Worm (Caenorhabditis elegans) whole organism, midembryonic: Measurements from ENCODE around the gene nhr-147.

Source experiments
- T22C8.4 ChIP-seq: fragments of 200-800 bp; sonication (Bioruptor generic); IDR thresholded peaks from 2 replicates; pipeline ENCODE4 v1.3.6; 2022; ENCODE audit warnings: missing genetic modification characterization, missing compliant biosample characterization
- cog-1 ChIP-seq: sonication (generic microtip); optimal IDR thresholded peaks from 2 replicates; lab custom pipeline; 2016; ENCODE audit warnings: missing genetic modification characterization, missing compliant biosample characterization
- flt-1 ChIP-seq: fragments of 200-800 bp; sonication (Bioruptor generic); IDR thresholded peaks from 2 replicates; pipeline ENCODE4 v1.3.6; 2022; ENCODE audit warnings: missing genetic modification characterization, missing compliant biosample characterization
- klf-2 ChIP-seq: fragments of 200-800 bp; sonication (Bioruptor generic); conservative IDR thresholded peaks from 2 replicates; pipeline ENCODE4 v1.3.6; 2022; ENCODE audit warnings: missing genetic modification reagents, missing genetic modification characterization, missing compliant biosample characterization
- med-1 ChIP-seq: sonication (generic microtip); optimal IDR thresholded peaks from 2 replicates; lab custom pipeline; 2017; ENCODE audit warnings: missing genetic modification characterization, mild to moderate bottlenecking, missing compliant biosample characterization, antibody characterized with exemption, missing genetic modification reagents; ENCODE audit not compliant: insufficient read depth
- ref-1 ChIP-seq: fragments of 200-800 bp; sonication (Bioruptor generic); conservative IDR thresholded peaks from 2 replicates; pipeline ENCODE4 v1.3.6; 2022; ENCODE audit warnings: missing genetic modification reagents, missing genetic modification characterization, missing compliant biosample characterization
- tab-1 ChIP-seq: fragments of 200-800 bp; sonication (Bioruptor generic); IDR thresholded peaks from 2 replicates; pipeline ENCODE4 v1.3.6; 2022; ENCODE audit warnings: missing genetic modification characterization, missing compliant biosample characterization
- ztf-23 ChIP-seq: fragments of 200-800 bp; sonication (Bioruptor generic); IDR thresholded peaks from 2 replicates; pipeline ENCODE4 v1.3.6; 2022; ENCODE audit warnings: missing genetic modification reagents, missing genetic modification characterization, missing compliant biosample characterization
- ztf-29 ChIP-seq: fragments of 200-800 bp; sonication (Bioruptor generic); IDR thresholded peaks from 2 replicates; pipeline ENCODE4 v1.3.6; 2022; ENCODE audit warnings: missing genetic modification reagents, missing genetic modification characterization, missing compliant biosample characterization

The nhr-147 gene

ce11 chrV:7353602-7354001 lies 8.0 kb downstream of the nhr-147 start:
- TF ChIP-seq klf-2 (no peak), ztf-23 (no peak), tab-1 (no peak), T22C8.4 (no peak), ztf-29 (GFP tag; lab: Robert Waterston, UW) (no peak), med-1 (no peak), cog-1 (tag; lab: Kevin White, UChicago) (no peak), flt-1 (GFP tag; lab: Robert Waterston, UW) (no peak), ref-1 (GFP tag; lab: Robert Waterston, UW) (no peak)

- TF ChIP-seq tab-1: no peak
- TF ChIP-seq klf-2: no peak
- TF ChIP-seq ref-1 (GFP tag; lab: Robert Waterston, UW): no peak
- no peak for TF ChIP-seq ztf-23
- no peak for TF ChIP-seq cog-1 (tag; lab: Kevin White, UChicago)
- no peak for TF ChIP-seq med-1
- TF ChIP-seq ztf-29 (GFP tag; lab: Robert Waterston, UW): no peak
- no peak for TF ChIP-seq T22C8.4
- TF ChIP-seq flt-1 (GFP tag; lab: Robert Waterston, UW): no peak
Measured at ce11 chrV:7355464-7355863, 9.9 kb downstream of the nhr-147 start, which contains the start of gene tag-293. tag-293 (minus strand) TSS chrV:7355564.

- no peak for TF ChIP-seq ref-1 (GFP tag; lab: Robert Waterston, UW)
- TF ChIP-seq med-1: no peak
- no peak for TF ChIP-seq ztf-29 (GFP tag; lab: Robert Waterston, UW)
- TF ChIP-seq ztf-23: no peak
- TF ChIP-seq cog-1 (tag; lab: Kevin White, UChicago): no peak
- TF ChIP-seq tab-1: no peak
- no peak for TF ChIP-seq klf-2
- no peak for TF ChIP-seq flt-1 (GFP tag; lab: Robert Waterston, UW)
- no peak for TF ChIP-seq T22C8.4
Measured at ce11 chrV:7356684-7357083, 11.1 kb downstream of the nhr-147 start, which contains the start of gene C03G6.21. C03G6.21 (minus strand) TSS chrV:7356784.

- no peak for TF ChIP-seq flt-1 (GFP tag; lab: Robert Waterston, UW)
- no peak for TF ChIP-seq klf-2
- TF ChIP-seq cog-1 (tag; lab: Kevin White, UChicago): no peak
- TF ChIP-seq ztf-29 (GFP tag; lab: Robert Waterston, UW): no peak
- TF ChIP-seq T22C8.4: no peak
- no peak for TF ChIP-seq med-1
- TF ChIP-seq tab-1: no peak
- TF ChIP-seq ztf-23: no peak
- no peak for TF ChIP-seq ref-1 (GFP tag; lab: Robert Waterston, UW)
Measured at ce11 chrV:7357132-7357531, 11.5 kb downstream of the nhr-147 start, which contains the start of gene C03G6.6. C03G6.6 (plus strand) TSS chrV:7357432.

ce11 chrV:7361673-7362072 lies 16.1 kb downstream of the nhr-147 start, which contains the start of gene cyp-35A1:
cyp-35A1 (minus strand) TSS chrV:7361773.
- TF ChIP-seq tab-1 (no peak), ztf-23 (no peak), flt-1 (GFP tag; lab: Robert Waterston, UW) (no peak), med-1 (no peak), klf-2 (no peak), ref-1 (GFP tag; lab: Robert Waterston, UW) (no peak), cog-1 (tag; lab: Kevin White, UChicago) (no peak), ztf-29 (GFP tag; lab: Robert Waterston, UW) (no peak), T22C8.4 (no peak)

- TF ChIP-seq cog-1 (tag; lab: Kevin White, UChicago): no peak
- no peak for TF ChIP-seq T22C8.4
- TF ChIP-seq ref-1 (GFP tag; lab: Robert Waterston, UW): no peak
- TF ChIP-seq tab-1: no peak
- TF ChIP-seq flt-1 (GFP tag; lab: Robert Waterston, UW): no peak
- TF ChIP-seq med-1: no peak
- TF ChIP-seq ztf-23: no peak
- TF ChIP-seq ztf-29 (GFP tag; lab: Robert Waterston, UW): no peak
- TF ChIP-seq klf-2: no peak
Measured at ce11 chrV:7364059-7364458, 18.5 kb downstream of the nhr-147 start, which contains the start of gene cyp-35A2. cyp-35A2 (minus strand) TSS chrV:7364182.

- TF ChIP-seq klf-2 (no peak), flt-1 (GFP tag; lab: Robert Waterston, UW) (no peak), tab-1 (no peak), ztf-23 (no peak), ref-1 (GFP tag; lab: Robert Waterston, UW) (no peak), T22C8.4 (no peak), cog-1 (tag; lab: Kevin White, UChicago) (no peak), ztf-29 (GFP tag; lab: Robert Waterston, UW) (no peak), med-1 (no peak)
Measured at ce11 chrV:7364951-7365350, 19.4 kb downstream of the nhr-147 start, which contains the start of gene exc-13. exc-13 (plus strand) TSS chrV:7365251.

ce11 chrV:7369578-7369977 lies 24.0 kb downstream of the nhr-147 start, which contains the start of gene srj-14:
srj-14 (plus strand) TSS chrV:7369708.
- TF ChIP-seq flt-1 (GFP tag; lab: Robert Waterston, UW) (no peak), T22C8.4 (no peak), klf-2 (no peak), med-1 (no peak), ztf-29 (GFP tag; lab: Robert Waterston, UW) (no peak), ztf-23 (no peak), tab-1 (no peak), cog-1 (tag; lab: Kevin White, UChicago) (no peak), ref-1 (GFP tag; lab: Robert Waterston, UW) (no peak)

ce11 chrV:7374090-7374489 lies 28.5 kb downstream of the nhr-147 start, which contains the start of gene srx-56:
srx-56 (plus strand) TSS chrV:7374390.
- no peak for TF ChIP-seq tab-1
- no peak for TF ChIP-seq med-1
- no peak for TF ChIP-seq T22C8.4
- TF ChIP-seq ztf-23: no peak
- no peak for TF ChIP-seq klf-2
- TF ChIP-seq ref-1 (GFP tag; lab: Robert Waterston, UW): no peak
- TF ChIP-seq cog-1 (tag; lab: Kevin White, UChicago): no peak
- TF ChIP-seq flt-1 (GFP tag; lab: Robert Waterston, UW): no peak
- no peak for TF ChIP-seq ztf-29 (GFP tag; lab: Robert Waterston, UW)

ce11 chrV:7379384-7379783 lies 33.8 kb downstream of the nhr-147 start, which contains the start of gene srsx-24:
srsx-24 (minus strand) TSS chrV:7379484.
- TF ChIP-seq flt-1 (GFP tag; lab: Robert Waterston, UW): no peak
- no peak for TF ChIP-seq tab-1
- TF ChIP-seq T22C8.4: no peak
- TF ChIP-seq med-1: no peak
- no peak for TF ChIP-seq cog-1 (tag; lab: Kevin White, UChicago)
- TF ChIP-seq klf-2: no peak
